Fruit fly (Drosophila melanogaster) S2 (cell line): ENCODE measurements around the gene Drsl4.

ENCODE experiments used
- CG8478 ChIP-seq: fragments of >200 bp; optimal IDR thresholded peaks from 2 replicates; lab custom pipeline; 2018
- CTCF ChIP-seq, 2 experiments: fragments of >200 bp; optimal IDR thresholded peaks; 2 replicates each; lab custom pipeline; 2018

DNA sequence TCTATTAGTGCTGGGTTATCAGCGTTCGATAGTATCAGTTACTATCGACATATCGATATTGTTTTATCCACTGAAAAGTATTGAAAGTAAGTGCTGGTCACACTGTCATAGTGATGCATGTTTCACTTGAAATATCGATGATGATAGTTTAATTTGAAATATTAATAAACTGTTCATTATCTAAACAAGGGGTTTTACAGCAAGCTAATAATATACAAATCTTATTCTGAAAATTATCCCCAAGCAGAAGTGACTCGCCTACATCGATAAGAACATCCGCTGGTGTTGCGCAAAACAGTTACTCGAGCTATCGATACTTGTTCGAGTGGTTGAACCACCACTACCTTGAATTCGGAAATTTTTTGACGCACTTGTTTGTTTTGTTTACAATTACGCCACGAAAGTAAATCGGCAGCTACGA lies 3.8 kb downstream of the Drsl4 start, which contains the start of the genes PIG-C, CG12016 and Dpm2:
- TF ChIP-seq CG8478 (no peak), CTCF (optimal IDR thresholded peaks at IDR 0.05; lab: Kevin White, UChicago) (peak in 1 of 2 experiments; percentile 14)
